Fruit fly (Drosophila melanogaster) whole organism: ENCODE results near the gene CG14717.

ENCODE experiments used
- CG8478 ChIP-seq: fragments of >200 bp; optimal IDR thresholded peaks from 2 replicates; lab custom pipeline; 2018; ENCODE audit warnings: inconsistent platforms
- EcR ChIP-seq, 2 experiments: fragments of >200 bp; optimal IDR thresholded peaks; 2 replicates each; lab custom pipeline; 2017; ENCODE audit warnings: missing biosample characterization in 2 of 2, missing genetic modification characterization in 2 of 2, missing genetic modification reagents in 2 of 2
- usp ChIP-seq: fragments of >200 bp; optimal IDR thresholded peaks from 2 replicates; lab custom pipeline; 2017; ENCODE audit warnings: missing biosample characterization, missing genetic modification characterization, mixed read lengths

- TF ChIP-seq usp (GFP tag; lab: Kevin White, UChicago): no peak
- TF ChIP-seq CG8478 (lab: Kevin White, UChicago): no peak
- no peak for TF ChIP-seq EcR (GFP tag; optimal IDR thresholded peaks at IDR 0.05; lab: Kevin White, UChicago)
These were observed 3.8 kb upstream of the CG14717 start for dm6 chr3R:11692504-11692903.
